Worm (Caenorhabditis elegans): ENCODE results near the gene F20G2.1.

DNA sequence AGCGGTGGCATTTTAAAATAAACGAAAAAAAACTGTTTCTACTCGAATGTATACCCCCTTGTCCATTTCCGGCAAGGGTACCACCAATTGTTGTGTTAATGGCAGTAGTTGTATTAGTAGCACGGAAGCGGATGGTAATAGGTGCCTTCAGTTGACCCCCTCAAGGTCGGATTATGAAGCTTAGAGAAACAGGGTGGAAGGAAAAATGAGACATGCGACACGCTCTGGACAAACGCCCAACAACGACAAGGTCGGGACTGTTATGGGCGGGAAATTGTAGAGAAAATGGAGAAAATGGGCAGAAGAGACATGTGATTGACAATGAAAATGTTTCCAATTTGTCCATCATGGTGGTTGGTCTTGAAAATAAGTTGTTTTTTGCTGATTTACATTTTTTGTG lies 49.4 kb downstream of the F20G2.1 start, which contains the start of gene T01D3.3:
- no peak for TF ChIP-seq ztf-23 (GFP tag; IDR thresholded peaks at IDR 0.05)
- no peak for TF ChIP-seq tab-1 (GFP tag; IDR thresholded peaks at IDR 0.05)
- no peak for TF ChIP-seq ref-1 (GFP tag; conservative IDR thresholded peaks at IDR 0.05)

All from whole organism, midembryonic.